Worm (Caenorhabditis elegans) whole organism, late embryonic: Measurements from ENCODE around the gene npr-7.

Experiments used
- C08G9.2 ChIP-seq: sonication (generic microtip); optimal IDR thresholded peaks from 2 replicates; lab custom pipeline; 2016; ENCODE audit warnings: mild to moderate bottlenecking, missing genetic modification characterization, moderate library complexity, missing compliant biosample characterization
- F13H6.1 ChIP-seq: sonication (generic microtip); optimal IDR thresholded peaks from 2 replicates; lab custom pipeline; 2016; ENCODE audit warnings: missing genetic modification characterization, missing compliant biosample characterization
- K02D7.2 ChIP-seq: sonication (generic microtip); optimal IDR thresholded peaks from 2 replicates; lab custom pipeline; 2017; ENCODE audit warnings: mild to moderate bottlenecking, missing genetic modification characterization, missing compliant biosample characterization
- ahr-1 ChIP-seq: sonication (generic microtip); optimal IDR thresholded peaks from 2 replicates; lab custom pipeline; 2016; ENCODE audit warnings: missing genetic modification characterization, missing compliant biosample characterization
- ceh-22 ChIP-seq: sonication (generic microtip); optimal IDR thresholded peaks from 2 replicates; lab custom pipeline; 2017; ENCODE audit warnings: missing biosample characterization, missing genetic modification characterization
- ceh-24 ChIP-seq: sonication (generic microtip); optimal IDR thresholded peaks from 2 replicates; lab custom pipeline; 2016; ENCODE audit warnings: mild to moderate bottlenecking, missing genetic modification characterization, missing compliant biosample characterization
- ceh-30 ChIP-seq: fragments of 150-350 bp; optimal IDR thresholded peaks from 2 replicates; lab custom pipeline; 2014; ENCODE audit warnings: missing biosample characterization, missing genetic modification characterization
- ceh-31 ChIP-seq: sonication (generic microtip); optimal IDR thresholded peaks from 2 replicates; lab custom pipeline; 2016; ENCODE audit warnings: missing genetic modification characterization, missing compliant biosample characterization
- ceh-45 ChIP-seq: fragments of 200-800 bp; sonication (Bioruptor generic); IDR thresholded peaks from 2 replicates; pipeline ENCODE4 v1.3.6; 2022; ENCODE audit warnings: missing genetic modification reagents, missing genetic modification characterization, missing compliant biosample characterization
- ceh-6 ChIP-seq: fragments of 200-800 bp; sonication (Bioruptor generic); optimal IDR thresholded peaks from 2 replicates; lab custom pipeline; 2018; ENCODE audit warnings: mild to moderate bottlenecking, missing genetic modification characterization, missing compliant biosample characterization
- ceh-9 ChIP-seq: sonication (generic microtip); optimal IDR thresholded peaks from 2 replicates; lab custom pipeline; 2016; ENCODE audit warnings: mild to moderate bottlenecking, missing genetic modification characterization, inconsistent platforms, missing compliant biosample characterization
- elt-2 ChIP-seq: sonication (generic microtip); optimal IDR thresholded peaks from 2 replicates; lab custom pipeline; 2016; ENCODE audit warnings: missing genetic modification reagents, missing genetic modification characterization, missing compliant biosample characterization
- elt-4 ChIP-seq: sonication (generic microtip); optimal IDR thresholded peaks from 2 replicates; lab custom pipeline; 2016; ENCODE audit warnings: missing genetic modification characterization, missing compliant biosample characterization
- ets-4 ChIP-seq: sonication (generic microtip); optimal IDR thresholded peaks from 2 replicates; lab custom pipeline; 2016; ENCODE audit warnings: missing genetic modification characterization, missing compliant biosample characterization
- fax-1 ChIP-seq: sonication (generic microtip); optimal IDR thresholded peaks from 2 replicates; lab custom pipeline; 2016; ENCODE audit warnings: missing genotype, missing genetic modification characterization, missing compliant biosample characterization
- hlh-30 ChIP-seq: sonication (generic microtip); optimal IDR thresholded peaks from 2 replicates; lab custom pipeline; 2017; ENCODE audit warnings: antibody characterized with exemption, missing genetic modification characterization, missing compliant biosample characterization; ENCODE audit not compliant: insufficient read depth
- hlh-8 ChIP-seq: sonication (generic microtip); optimal IDR thresholded peaks from 2 replicates; lab custom pipeline; 2016; ENCODE audit warnings: missing genotype, missing genetic modification characterization, missing compliant biosample characterization
- lim-6 ChIP-seq: sonication (generic microtip); optimal IDR thresholded peaks from 2 replicates; lab custom pipeline; 2016; ENCODE audit warnings: missing genetic modification characterization, missing compliant biosample characterization
- lin-11 ChIP-seq: fragments of 200-800 bp; sonication (Bioruptor generic); optimal IDR thresholded peaks from 2 replicates; lab custom pipeline; 2018; ENCODE audit warnings: mild to moderate bottlenecking, missing genetic modification characterization, missing compliant biosample characterization
- madf-2 ChIP-seq: sonication (generic microtip); optimal IDR thresholded peaks from 2 replicates; lab custom pipeline; 2017; ENCODE audit warnings: missing genetic modification characterization, missing compliant biosample characterization
- nfya-1 ChIP-seq: sonication (generic microtip); optimal IDR thresholded peaks from 2 replicates; lab custom pipeline; 2017; ENCODE audit warnings: missing genetic modification characterization, mild to moderate bottlenecking, missing compliant biosample characterization, antibody characterized with exemption, moderate library complexity
- nhr-11 ChIP-seq: fragments of 150-350 bp; optimal IDR thresholded peaks from 2 replicates; lab custom pipeline; 2014; ENCODE audit warnings: missing biosample characterization, missing genetic modification characterization
- nhr-232 ChIP-seq: sonication (generic microtip); optimal IDR thresholded peaks from 2 replicates; lab custom pipeline; 2016; ENCODE audit warnings: missing genetic modification characterization, missing compliant biosample characterization
- pax-1 ChIP-seq: fragments of 150-350 bp; optimal IDR thresholded peaks from 2 replicates; lab custom pipeline; 2014; ENCODE audit warnings: missing biosample characterization, missing genetic modification characterization
- pha-4 ChIP-seq: fragments of 150-350 bp; optimal IDR thresholded peaks from 2 replicates; lab custom pipeline; 2018; ENCODE audit warnings: missing biosample characterization, missing genetic modification reagents, missing genetic modification characterization
- pros-1 ChIP-seq: fragments of 150-350 bp; optimal IDR thresholded peaks from 2 replicates; lab custom pipeline; 2014; ENCODE audit warnings: missing biosample characterization, missing genetic modification reagents, missing genetic modification characterization
- ref-2 ChIP-seq: sonication (generic microtip); optimal IDR thresholded peaks from 2 replicates; lab custom pipeline; 2016; ENCODE audit warnings: missing genetic modification characterization, missing compliant biosample characterization
- rnt-1 ChIP-seq: sonication (generic microtip); optimal IDR thresholded peaks from 2 replicates; lab custom pipeline; 2016; ENCODE audit warnings: missing genetic modification characterization, missing compliant biosample characterization
- sox-4 ChIP-seq: sonication (generic microtip); optimal IDR thresholded peaks from 2 replicates; lab custom pipeline; 2017; ENCODE audit warnings: mild to moderate bottlenecking, missing genetic modification characterization, inconsistent platforms, missing compliant biosample characterization
- tbx-2 ChIP-seq: sonication (generic microtip); optimal IDR thresholded peaks from 2 replicates; lab custom pipeline; 2016; ENCODE audit warnings: missing genetic modification characterization, missing compliant biosample characterization
- tbx-7 ChIP-seq: sonication (generic microtip); optimal IDR thresholded peaks from 2 replicates; lab custom pipeline; 2016; ENCODE audit warnings: missing genotype, missing genetic modification characterization, missing compliant biosample characterization
- ttx-3 ChIP-seq: sonication (generic microtip); optimal IDR thresholded peaks from 2 replicates; lab custom pipeline; 2016; ENCODE audit warnings: missing genetic modification reagents, missing genetic modification characterization, missing compliant biosample characterization
- unc-42 ChIP-seq: sonication (generic microtip); optimal IDR thresholded peaks from 2 replicates; lab custom pipeline; 2016; ENCODE audit warnings: missing genotype, missing genetic modification characterization, missing compliant biosample characterization
- unc-55 ChIP-seq: sonication (generic microtip); optimal IDR thresholded peaks from 2 replicates; lab custom pipeline; 2017; ENCODE audit warnings: missing biosample characterization, missing genetic modification reagents, missing genetic modification characterization
- zip-5 ChIP-seq: sonication (generic microtip); optimal IDR thresholded peaks from 2 replicates; lab custom pipeline; 2016; ENCODE audit warnings: missing genetic modification characterization, missing compliant biosample characterization

Gene npr-7

ce11 chrX:9337832-9338231 lies 18.9 kb upstream of the npr-7 start (continued):
- TF ChIP-seq elt-2, result peak; percentile 20
- TF ChIP-seq hlh-8 (tag; lab: Kevin White, UChicago), result peak; percentile 13
- peak; percentile 2 for TF ChIP-seq fax-1 (tag; lab: Kevin White, UChicago)
- TF ChIP-seq ref-2 (tag; lab: Kevin White, UChicago), result peak; percentile 84
- TF ChIP-seq lim-6 (tag; lab: Kevin White, UChicago), result peak; percentile 28
- TF ChIP-seq madf-2, result peak; percentile 22
- no peak for TF ChIP-seq ceh-9
- peak; percentile 57 for TF ChIP-seq hlh-30
- peak; percentile 75 for TF ChIP-seq nfya-1 (tag; lab: Kevin White, UChicago)
- peak; percentile 86 for TF ChIP-seq tbx-2 (tag; lab: Kevin White, UChicago)
- no peak for TF ChIP-seq lin-11 (tag; lab: Kevin White, UChicago)
- no peak for TF ChIP-seq elt-4 (tag; lab: Kevin White, UChicago)
- peak; percentile 62 for TF ChIP-seq pros-1 (tag; lab: Kevin White, UChicago)

ce11 chrX:9336227-9336626 lies 17.2 kb upstream of the npr-7 start:
- no peak for TF ChIP-seq ahr-1 (tag; lab: Kevin White, UChicago)
- TF ChIP-seq C08G9.2 (tag; lab: Kevin White, UChicago), result no peak
- no peak for TF ChIP-seq sox-4 (tag; lab: Kevin White, UChicago)

- TF ChIP-seq ceh-24 (tag; lab: Kevin White, UChicago) (no peak), ceh-31 (no peak), lin-11 (tag; lab: Kevin White, UChicago) (no peak), sox-4 (tag; lab: Kevin White, UChicago) (no peak), nhr-232 (no peak), pax-1 (tag; lab: Kevin White, UChicago) (no peak), nhr-11 (tag; lab: Kevin White, UChicago) (no peak), ref-2 (tag; lab: Kevin White, UChicago) (no peak), rnt-1 (tag; lab: Kevin White, UChicago) (no peak), unc-55 (no peak)
Measured at ce11 chrX:9330721-9331212, 11.8 kb upstream of the npr-7 start, which contains the start of gene T20B5.2. TSS of gene T20B5.2 (plus strand) at chrX:9331162.

ce11 chrX:9324962-9325361 lies 6.0 kb upstream of the npr-7 start:
- TF ChIP-seq lin-11 (tag; lab: Kevin White, UChicago) (no peak), ceh-24 (tag; lab: Kevin White, UChicago) (no peak), unc-42 (tag; lab: Kevin White, UChicago) (peak; percentile 84)

- TF ChIP-seq F13H6.1 (tag; lab: Kevin White, UChicago) (no peak), tbx-7 (tag; lab: Kevin White, UChicago) (no peak)
Measured at ce11 chrX:9314397-9314796, 4.6 kb downstream of the npr-7 start, which contains the start of gene ttr-38. TSS of gene ttr-38 (minus strand) at chrX:9314497.

ce11 chrX:9311225-9311624 lies 7.8 kb downstream of the npr-7 start, which contains the start of gene H29C22.1:
TSS of gene H29C22.1 (minus strand) at chrX:9311325.
- TF ChIP-seq pha-4 (no peak), K02D7.2 (tag; lab: Kevin White, UChicago) (no peak), ttx-3 (tag; lab: Kevin White, UChicago) (no peak), nhr-232 (no peak), ets-4 (tag; lab: Kevin White, UChicago) (no peak), ceh-6 (no peak), ceh-22 (tag; lab: Kevin White, UChicago) (no peak), hlh-30 (no peak), zip-5 (no peak), pros-1 (tag; lab: Kevin White, UChicago) (no peak), lim-6 (tag; lab: Kevin White, UChicago) (no peak), ceh-30 (tag; lab: Kevin White, UChicago) (no peak), ceh-45 (no peak)
